Fruit fly (Drosophila melanogaster): ENCODE data around the gene lilli.

DNA sequence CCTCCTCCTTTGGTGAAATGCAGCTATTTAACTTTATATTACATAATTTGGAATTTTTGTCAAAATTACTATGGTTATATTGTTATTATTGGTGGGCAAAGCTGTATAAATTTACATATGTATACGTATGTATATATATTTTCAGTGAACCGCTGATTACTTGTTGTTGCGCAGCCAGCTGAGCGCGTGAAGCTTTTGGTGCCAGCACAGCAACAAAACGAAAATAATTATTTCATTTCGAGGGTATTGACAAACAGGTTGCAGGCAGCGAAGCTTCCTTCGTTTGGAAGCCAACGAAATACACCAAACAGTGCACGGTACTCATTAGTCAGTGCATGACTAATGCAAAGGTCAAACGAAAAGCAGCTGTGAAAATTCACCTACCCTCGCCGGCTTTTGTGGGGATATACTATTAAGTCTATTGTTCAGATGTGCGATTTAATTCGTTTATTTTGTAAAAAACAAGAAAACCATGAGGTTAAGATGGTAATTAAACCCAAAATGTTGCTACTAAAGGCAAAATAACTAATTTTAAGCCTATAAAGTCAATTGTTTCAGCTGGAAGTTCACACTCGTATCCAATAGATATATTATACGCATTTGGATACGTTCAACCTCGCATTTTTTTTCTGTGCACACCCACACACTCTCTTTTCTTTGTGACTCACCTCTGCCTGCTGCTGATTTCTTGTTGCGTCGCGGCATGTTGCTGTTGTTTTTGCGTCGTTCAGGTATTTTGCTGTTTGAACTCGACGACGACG lies 12.6 kb upstream of the lilli start:
- no peak for TF ChIP-seq psq (optimal IDR thresholded peaks at IDR 0.05)
- no peak for TF ChIP-seq h (optimal IDR thresholded peaks at IDR 0.05)
- TF ChIP-seq Myc (optimal IDR thresholded peaks at IDR 0.05): no peak

Data from Kc167 (cell line).